Fruit fly (Drosophila melanogaster): ENCODE data around the gene CG17075.

- TF ChIP-seq CG8478 (optimal IDR thresholded peaks at IDR 0.05) (no peak), CTCF (optimal IDR thresholded peaks at IDR 0.05) (no peak)
Measured at dm6 chr2L:249048-249825, 18.1 kb downstream of the CG17075 start.
